Worm (Caenorhabditis elegans) whole organism, late embryonic: Measurements from ENCODE around the gene ogt-1.

ENCODE experiments used
- C08G9.2 ChIP-seq: sonication (generic microtip); optimal IDR thresholded peaks from 2 replicates; lab custom pipeline; 2016; ENCODE audit warnings: mild to moderate bottlenecking, missing genetic modification characterization, moderate library complexity, missing compliant biosample characterization
- C38D4.7 ChIP-seq: fragments of 200-800 bp; sonication (Bioruptor generic); optimal IDR thresholded peaks from 2 replicates; lab custom pipeline; 2018; ENCODE audit warnings: mild to moderate bottlenecking, missing genetic modification characterization, moderate library complexity, missing compliant biosample characterization
- F13H6.1 ChIP-seq: sonication (generic microtip); optimal IDR thresholded peaks from 2 replicates; lab custom pipeline; 2016; ENCODE audit warnings: missing genetic modification characterization, missing compliant biosample characterization
- T23F11.4 ChIP-seq: fragments of 200-800 bp; sonication (Bioruptor generic); optimal IDR thresholded peaks from 2 replicates; lab custom pipeline; 2018; ENCODE audit warnings: mild to moderate bottlenecking, missing genetic modification characterization, missing compliant biosample characterization
- Y22D7AL.16 ChIP-seq: sonication (generic microtip); optimal IDR thresholded peaks from 2 replicates; lab custom pipeline; 2016; ENCODE audit warnings: missing genetic modification characterization, missing compliant biosample characterization
- ahr-1 ChIP-seq: sonication (generic microtip); optimal IDR thresholded peaks from 2 replicates; lab custom pipeline; 2016; ENCODE audit warnings: missing genetic modification characterization, missing compliant biosample characterization
- ceh-18 ChIP-seq: sonication (generic microtip); optimal IDR thresholded peaks from 2 replicates; lab custom pipeline; 2016; ENCODE audit warnings: missing genetic modification characterization, missing compliant biosample characterization
- ceh-19 ChIP-seq: fragments of 200-800 bp; sonication (Bioruptor generic); optimal IDR thresholded peaks from 2 replicates; lab custom pipeline; 2018; ENCODE audit warnings: mild to moderate bottlenecking, missing genetic modification characterization, missing compliant biosample characterization
- ceh-2 ChIP-seq: sonication (generic microtip); optimal IDR thresholded peaks from 2 replicates; lab custom pipeline; 2016; ENCODE audit warnings: missing genotype, missing genetic modification characterization, missing compliant biosample characterization
- ceh-22 ChIP-seq: sonication (generic microtip); optimal IDR thresholded peaks from 2 replicates; lab custom pipeline; 2017; ENCODE audit warnings: missing biosample characterization, missing genetic modification characterization
- ceh-30 ChIP-seq: fragments of 150-350 bp; optimal IDR thresholded peaks from 2 replicates; lab custom pipeline; 2014; ENCODE audit warnings: missing biosample characterization, missing genetic modification characterization
- ceh-31 ChIP-seq: sonication (generic microtip); optimal IDR thresholded peaks from 2 replicates; lab custom pipeline; 2016; ENCODE audit warnings: missing genetic modification characterization, missing compliant biosample characterization
- ceh-34 ChIP-seq: sonication (generic microtip); optimal IDR thresholded peaks from 2 replicates; lab custom pipeline; 2016; ENCODE audit warnings: mild to moderate bottlenecking, missing genetic modification characterization, missing compliant biosample characterization
- ceh-45 ChIP-seq: fragments of 200-800 bp; sonication (Bioruptor generic); IDR thresholded peaks from 2 replicates; pipeline ENCODE4 v1.3.6; 2022; ENCODE audit warnings: missing genetic modification reagents, missing genetic modification characterization, missing compliant biosample characterization
- ceh-48 ChIP-seq: sonication (generic microtip); optimal IDR thresholded peaks from 2 replicates; lab custom pipeline; 2016; ENCODE audit warnings: missing genetic modification characterization, inconsistent platforms, missing compliant biosample characterization
- ceh-9 ChIP-seq: sonication (generic microtip); optimal IDR thresholded peaks from 2 replicates; lab custom pipeline; 2016; ENCODE audit warnings: mild to moderate bottlenecking, missing genetic modification characterization, inconsistent platforms, missing compliant biosample characterization
- che-1 ChIP-seq: sonication (generic microtip); optimal IDR thresholded peaks from 2 replicates; lab custom pipeline; 2016; ENCODE audit warnings: mild to moderate bottlenecking, missing genetic modification characterization, missing compliant biosample characterization
- dve-1 ChIP-seq: sonication (generic microtip); optimal IDR thresholded peaks from 2 replicates; lab custom pipeline; 2017; ENCODE audit warnings: antibody characterized with exemption, mild to moderate bottlenecking, missing genetic modification characterization, missing compliant biosample characterization
- elt-2 ChIP-seq: sonication (generic microtip); optimal IDR thresholded peaks from 2 replicates; lab custom pipeline; 2016; ENCODE audit warnings: missing genetic modification reagents, missing genetic modification characterization, missing compliant biosample characterization
- elt-4 ChIP-seq: sonication (generic microtip); optimal IDR thresholded peaks from 2 replicates; lab custom pipeline; 2016; ENCODE audit warnings: missing genetic modification characterization, missing compliant biosample characterization
- ets-4 ChIP-seq: sonication (generic microtip); optimal IDR thresholded peaks from 2 replicates; lab custom pipeline; 2016; ENCODE audit warnings: missing genetic modification characterization, missing compliant biosample characterization
- gmeb-2 ChIP-seq: sonication (generic microtip); optimal IDR thresholded peaks from 2 replicates; lab custom pipeline; 2016; ENCODE audit warnings: missing genetic modification characterization, inconsistent platforms, missing compliant biosample characterization
- hlh-13 ChIP-seq: fragments of 200-800 bp; sonication (Bioruptor generic); optimal IDR thresholded peaks from 2 replicates; lab custom pipeline; 2018; ENCODE audit warnings: mild to moderate bottlenecking, missing genetic modification characterization, missing compliant biosample characterization
- hlh-15 ChIP-seq: sonication (generic microtip); optimal IDR thresholded peaks from 2 replicates; lab custom pipeline; 2016; ENCODE audit warnings: missing genetic modification characterization, missing compliant biosample characterization
- hlh-30 ChIP-seq: sonication (generic microtip); optimal IDR thresholded peaks from 2 replicates; lab custom pipeline; 2017; ENCODE audit warnings: antibody characterized with exemption, missing genetic modification characterization, missing compliant biosample characterization; ENCODE audit not compliant: insufficient read depth
- hlh-6 ChIP-seq: sonication (generic microtip); optimal IDR thresholded peaks from 2 replicates; lab custom pipeline; 2016; ENCODE audit warnings: missing genotype, missing genetic modification characterization, missing compliant biosample characterization
- lim-6 ChIP-seq: sonication (generic microtip); optimal IDR thresholded peaks from 2 replicates; lab custom pipeline; 2016; ENCODE audit warnings: missing genetic modification characterization, missing compliant biosample characterization
- lin-11 ChIP-seq: fragments of 200-800 bp; sonication (Bioruptor generic); optimal IDR thresholded peaks from 2 replicates; lab custom pipeline; 2018; ENCODE audit warnings: mild to moderate bottlenecking, missing genetic modification characterization, missing compliant biosample characterization
- madf-2 ChIP-seq: sonication (generic microtip); optimal IDR thresholded peaks from 2 replicates; lab custom pipeline; 2017; ENCODE audit warnings: missing genetic modification characterization, missing compliant biosample characterization
- mec-3 ChIP-seq: sonication (generic microtip); optimal IDR thresholded peaks from 2 replicates; lab custom pipeline; 2016; ENCODE audit warnings: borderline replicate concordance, missing genetic modification characterization, missing compliant biosample characterization
- nfya-1 ChIP-seq: sonication (generic microtip); optimal IDR thresholded peaks from 2 replicates; lab custom pipeline; 2017; ENCODE audit warnings: missing genetic modification characterization, mild to moderate bottlenecking, missing compliant biosample characterization, antibody characterized with exemption, moderate library complexity
- odd-2 ChIP-seq: sonication (generic microtip); optimal IDR thresholded peaks from 2 replicates; lab custom pipeline; 2017; ENCODE audit warnings: antibody characterized with exemption, mild to moderate bottlenecking, missing genetic modification characterization, missing compliant biosample characterization
- pat-9 ChIP-seq: fragments of 200-800 bp; sonication (Bioruptor generic); optimal IDR thresholded peaks from 2 replicates; lab custom pipeline; 2018; ENCODE audit warnings: mild to moderate bottlenecking, missing genetic modification characterization, moderate library complexity, missing compliant biosample characterization
- pha-4 ChIP-seq: fragments of 150-350 bp; optimal IDR thresholded peaks from 2 replicates; lab custom pipeline; 2018; ENCODE audit warnings: missing biosample characterization, missing genetic modification reagents, missing genetic modification characterization
- pqm-1 ChIP-seq: sonication (generic microtip); optimal IDR thresholded peaks from 2 replicates; lab custom pipeline; 2016; ENCODE audit warnings: missing genetic modification characterization, missing compliant biosample characterization
- ref-2 ChIP-seq: sonication (generic microtip); optimal IDR thresholded peaks from 2 replicates; lab custom pipeline; 2016; ENCODE audit warnings: missing genetic modification characterization, missing compliant biosample characterization
- rnt-1 ChIP-seq: sonication (generic microtip); optimal IDR thresholded peaks from 2 replicates; lab custom pipeline; 2016; ENCODE audit warnings: missing genetic modification characterization, missing compliant biosample characterization
- sdc-2 ChIP-seq: sonication (generic microtip); optimal IDR thresholded peaks from 2 replicates; lab custom pipeline; 2016; ENCODE audit warnings: missing genotype, missing genetic modification characterization, missing compliant biosample characterization
- sox-2 ChIP-seq: fragments of 200-800 bp; sonication (Bioruptor generic); IDR thresholded peaks from 2 replicates; pipeline ENCODE4 v1.3.6; 2022; ENCODE audit warnings: missing genetic modification reagents, missing genetic modification characterization, missing compliant biosample characterization
- sox-4 ChIP-seq: sonication (generic microtip); optimal IDR thresholded peaks from 2 replicates; lab custom pipeline; 2017; ENCODE audit warnings: mild to moderate bottlenecking, missing genetic modification characterization, inconsistent platforms, missing compliant biosample characterization
- syd-9 ChIP-seq: sonication (generic microtip); optimal IDR thresholded peaks from 2 replicates; lab custom pipeline; 2016; ENCODE audit warnings: mild to moderate bottlenecking, missing genetic modification characterization, moderate library complexity, missing compliant biosample characterization
- tbx-2 ChIP-seq: sonication (generic microtip); optimal IDR thresholded peaks from 2 replicates; lab custom pipeline; 2016; ENCODE audit warnings: missing genetic modification characterization, missing compliant biosample characterization
- tbx-7 ChIP-seq: sonication (generic microtip); optimal IDR thresholded peaks from 2 replicates; lab custom pipeline; 2016; ENCODE audit warnings: missing genotype, missing genetic modification characterization, missing compliant biosample characterization
- ttx-3 ChIP-seq: sonication (generic microtip); optimal IDR thresholded peaks from 2 replicates; lab custom pipeline; 2016; ENCODE audit warnings: missing genetic modification reagents, missing genetic modification characterization, missing compliant biosample characterization
- unc-42 ChIP-seq: sonication (generic microtip); optimal IDR thresholded peaks from 2 replicates; lab custom pipeline; 2016; ENCODE audit warnings: missing genotype, missing genetic modification characterization, missing compliant biosample characterization
- unc-55 ChIP-seq: sonication (generic microtip); optimal IDR thresholded peaks from 2 replicates; lab custom pipeline; 2017; ENCODE audit warnings: missing biosample characterization, missing genetic modification reagents, missing genetic modification characterization
- unc-86 ChIP-seq: sonication (generic microtip); optimal IDR thresholded peaks from 2 replicates; lab custom pipeline; 2016; ENCODE audit warnings: missing genetic modification characterization, missing compliant biosample characterization
- zip-5 ChIP-seq: sonication (generic microtip); optimal IDR thresholded peaks from 2 replicates; lab custom pipeline; 2016; ENCODE audit warnings: missing genetic modification characterization, missing compliant biosample characterization

The ogt-1 gene

ce11 chrIII:7181822-7182221 lies 28.2 kb upstream of the ogt-1 start, which contains the start of gene epg-4:
epg-4 (plus strand) TSS chrIII:7182167.
- TF ChIP-seq T23F11.4 (GFP tag; lab: Kevin White, UChicago) (no peak), ttx-3 (peak; percentile 11), elt-4 (tag; lab: Kevin White, UChicago) (no peak), nfya-1 (tag; lab: Kevin White, UChicago) (no peak), ceh-31 (tag; lab: Kevin White, UChicago) (peak; percentile 73), C38D4.7 (GFP tag; lab: Kevin White, UChicago) (no peak), ceh-34 (tag; lab: Kevin White, UChicago) (no peak), lim-6 (tag; lab: Kevin White, UChicago) (no peak), ref-2 (tag; lab: Kevin White, UChicago) (peak; percentile 32), ceh-48 (tag; lab: Kevin White, UChicago) (no peak), F13H6.1 (no peak), pqm-1 (no peak), ceh-18 (tag; lab: Kevin White, UChicago) (peak; percentile 12), sdc-2 (tag; lab: Kevin White, UChicago) (no peak), hlh-30 (peak; percentile 91), odd-2 (tag; lab: Kevin White, UChicago) (no peak), ceh-22 (tag; lab: Kevin White, UChicago) (no peak), lin-11 (no peak), pha-4 (tag; lab: Kevin White, UChicago) (no peak), hlh-6 (no peak), hlh-15 (no peak), ceh-2 (tag; lab: Kevin White, UChicago) (no peak), unc-42 (tag; lab: Kevin White, UChicago) (peak; percentile 3), sox-2 (GFP tag; lab: Robert Waterston, UW) (no peak), madf-2 (no peak), sox-4 (tag; lab: Kevin White, UChicago) (no peak), ahr-1 (no peak), che-1 (no peak), rnt-1 (tag; lab: Kevin White, UChicago) (peak; percentile 34), mec-3 (tag; lab: Kevin White, UChicago) (no peak), unc-86 (tag; lab: Kevin White, UChicago) (no peak), ceh-19 (GFP tag; lab: Kevin White, UChicago) (no peak), Y22D7AL.16 (no peak), gmeb-2 (no peak), unc-55 (GFP tag; lab: Kevin White, UChicago) (no peak), syd-9 (no peak), C08G9.2 (no peak), tbx-7 (tag; lab: Kevin White, UChicago) (no peak), ceh-9 (tag; lab: Kevin White, UChicago) (no peak), zip-5 (tag; lab: Kevin White, UChicago) (no peak), elt-2 (tag; lab: Kevin White, UChicago) (no peak), ceh-45 (GFP tag; lab: Robert Waterston, UW) (no peak), ets-4 (tag; lab: Kevin White, UChicago) (no peak), pat-9 (tag; lab: Kevin White, UChicago) (no peak), hlh-13 (GFP tag; lab: Kevin White, UChicago) (no peak), dve-1 (tag; lab: Kevin White, UChicago) (no peak), ceh-30 (tag; lab: Kevin White, UChicago) (no peak), tbx-2 (tag; lab: Kevin White, UChicago) (peak; percentile 22)
